Worm (Caenorhabditis elegans): Measurements from ENCODE around the gene E02H1.1.
A peak's percentile ranks its signal among the peaks of the same experiment; 100 is the strongest.

E02H1.1 gene

DNA sequence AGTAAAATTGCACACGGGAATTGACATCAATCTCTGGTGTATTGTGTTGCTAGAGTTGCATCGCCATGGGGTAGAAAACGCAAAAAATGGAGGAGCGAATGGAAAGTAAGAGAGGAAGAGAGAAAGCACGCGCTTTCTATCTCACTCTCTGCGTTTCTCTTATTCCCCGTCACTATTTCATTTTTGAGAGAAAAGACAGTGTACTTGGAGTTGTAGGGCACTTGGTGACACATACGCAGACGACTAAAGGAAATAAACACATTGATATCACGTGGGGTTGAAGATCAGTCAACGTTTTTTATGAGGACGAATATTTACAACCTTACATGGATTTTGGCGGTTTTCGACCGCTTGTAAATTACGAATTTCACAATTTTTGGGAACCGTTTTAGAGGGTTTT is 12.5 kb upstream of the E02H1.1 start:
- TF ChIP-seq ceh-82 (tag; optimal IDR thresholded peaks at IDR 0.05) (no peak), ztf-11 (tag; optimal IDR thresholded peaks at IDR 0.05) (no peak), nfya-1 (tag; optimal IDR thresholded peaks at IDR 0.05; ENCODE audit: insufficient read depth) (peak; percentile 94), ceh-16 (tag; optimal IDR thresholded peaks at IDR 0.05) (no peak), nhr-11 (tag; optimal IDR thresholded peaks at IDR 0.05) (peak; percentile 98), elt-3 (tag; optimal IDR thresholded peaks at IDR 0.05) (peak in 2 of 3 experiments; percentile 9 to 91), egl-5 (tag; optimal IDR thresholded peaks at IDR 0.05) (peak; percentile 92), zag-1 (tag; optimal IDR thresholded peaks at IDR 0.05) (no peak), fkh-2 (tag; optimal IDR thresholded peaks at IDR 0.05) (peak; percentile 88), pha-4 (tag; optimal IDR thresholded peaks at IDR 0.05) (peak; percentile 99), nhr-77 (tag; optimal IDR thresholded peaks at IDR 0.05) (no peak), ztf-4 (tag; optimal IDR thresholded peaks at IDR 0.05) (peak; percentile 75), lsy-12 (tag; optimal IDR thresholded peaks at IDR 0.05) (peak; percentile 86), skn-1 (tag; optimal IDR thresholded peaks at IDR 0.05) (peak; percentile 86), ZK546.5 (tag; optimal IDR thresholded peaks at IDR 0.05) (no peak), hmg-11 (tag; optimal IDR thresholded peaks at IDR 0.05) (peak; percentile 87), fos-1 (tag; optimal IDR thresholded peaks at IDR 0.05) (no peak), mml-1 (tag; optimal IDR thresholded peaks at IDR 0.05) (peak; percentile 69), nhr-237 (tag; optimal IDR thresholded peaks at IDR 0.05) (no peak), elt-1 (tag; optimal IDR thresholded peaks at IDR 0.05) (peak; percentile 73), daf-12 (tag; optimal IDR thresholded peaks at IDR 0.05) (peak; percentile 10), unc-62 (GFP tag; optimal IDR thresholded peaks at IDR 0.05) (peak; percentile 91), ama-1 (optimal IDR thresholded peaks at IDR 0.05) (peak; percentile 75), sea-2 (GFP tag; optimal IDR thresholded peaks at IDR 0.05) (no peak), tbx-2 (tag; optimal IDR thresholded peaks at IDR 0.05) (peak; percentile 74), aly-2 (tag; optimal IDR thresholded peaks at IDR 0.05) (no peak), unc-39 (tag; optimal IDR thresholded peaks at IDR 0.05) (no peak), snpc-4 (tag; optimal IDR thresholded peaks at IDR 0.05) (peak; percentile 42), nhr-28 (tag; optimal IDR thresholded peaks at IDR 0.05) (no peak), nhr-23 (tag; optimal IDR thresholded peaks at IDR 0.05) (peak; percentile 96), egl-27 (tag; optimal IDR thresholded peaks at IDR 0.05) (peak; percentile 41), ceh-9 (tag; optimal IDR thresholded peaks at IDR 0.05) (no peak), fkh-10 (GFP tag; optimal IDR thresholded peaks at IDR 0.05) (no peak), ceh-28 (tag; optimal IDR thresholded peaks at IDR 0.05) (peak; percentile 81), eor-1 (tag; optimal IDR thresholded peaks at IDR 0.05) (no peak), pqm-1 (tag; optimal IDR thresholded peaks at IDR 0.05) (peak; percentile 98), lin-39 (tag; optimal IDR thresholded peaks at IDR 0.05) (peak; percentile 86), nhr-25 (tag; optimal IDR thresholded peaks at IDR 0.05) (peak; percentile 97), nhr-76 (tag; optimal IDR thresholded peaks at IDR 0.05) (peak; percentile 67), lin-15B (tag; optimal IDR thresholded peaks at IDR 0.05) (peak; percentile 63), elt-2 (tag; optimal IDR thresholded peaks at IDR 0.05) (peak; percentile 91), nhr-43 (tag; optimal IDR thresholded peaks at IDR 0.05; ENCODE audit: poor library complexity, severe bottlenecking) (peak; percentile 97), R02D3.7 (tag; optimal IDR thresholded peaks at IDR 0.05) (peak; percentile 52), nhr-67 (tag; optimal IDR thresholded peaks at IDR 0.05) (no peak), mdl-1 (tag; optimal IDR thresholded peaks at IDR 0.05) (peak; percentile 100), jun-1 (tag; optimal IDR thresholded peaks at IDR 0.05) (peak; percentile 97), nhr-12 (tag; optimal IDR thresholded peaks at IDR 0.05) (no peak)

DNA sequence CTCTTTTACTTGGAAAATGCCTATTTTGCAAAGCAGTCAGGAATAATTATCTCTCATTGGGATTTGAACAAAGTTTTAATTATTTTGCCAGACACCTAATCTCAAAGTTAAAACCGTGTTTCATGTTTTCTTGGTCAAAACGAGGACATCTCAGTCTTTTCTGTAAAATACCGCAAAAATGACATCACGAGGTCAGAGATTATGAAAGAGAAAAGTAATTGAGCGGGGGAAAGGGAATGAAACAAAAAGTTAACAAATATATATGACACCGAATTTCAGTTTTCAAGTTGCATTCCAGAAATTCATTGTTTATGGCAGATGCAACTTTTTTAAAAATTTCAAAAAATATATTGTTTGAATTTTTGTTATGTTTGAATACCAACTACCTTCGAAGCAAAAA is 11.6 kb upstream of the E02H1.1 start:
- TF ChIP-seq tbx-2 (tag; optimal IDR thresholded peaks at IDR 0.05) (no peak), nhr-23 (tag; optimal IDR thresholded peaks at IDR 0.05) (peak; percentile 44), ama-1 (optimal IDR thresholded peaks at IDR 0.05) (peak; percentile 12), nhr-11 (tag; optimal IDR thresholded peaks at IDR 0.05) (peak; percentile 34), nhr-237 (tag; optimal IDR thresholded peaks at IDR 0.05) (no peak)
